Worm (Caenorhabditis elegans) whole organism, young adult: Measurements from ENCODE around the gene srsx-8.

Source experiments
- B0019.2 ChIP-seq: fragments of 200-800 bp; sonication (Bioruptor generic); conservative IDR thresholded peaks from 2 replicates; pipeline ENCODE4 v1.3.6; 2022; ENCODE audit warnings: missing genetic modification reagents, missing genetic modification characterization, missing compliant biosample characterization
- B0261.1 ChIP-seq: sonication (generic microtip); optimal IDR thresholded peaks from 2 replicates; lab custom pipeline; 2016; ENCODE audit warnings: mild to moderate bottlenecking, missing genetic modification characterization, moderate library complexity, missing compliant biosample characterization
- B0336.3 ChIP-seq: fragments of 200-800 bp; sonication (Bioruptor generic); IDR thresholded peaks from 2 replicates; pipeline ENCODE4 v1.3.6; 2022; ENCODE audit warnings: missing genetic modification characterization, missing compliant biosample characterization
- D2030.7 ChIP-seq: fragments of 200-800 bp; sonication (Bioruptor generic); IDR thresholded peaks from 2 replicates; pipeline ENCODE4 v1.3.6; 2022; ENCODE audit warnings: missing genetic modification reagents, missing genetic modification characterization, missing compliant biosample characterization
- F22D6.2 ChIP-seq: sonication (generic microtip); optimal IDR thresholded peaks from 2 replicates; lab custom pipeline; 2016; ENCODE audit warnings: mild to moderate bottlenecking, missing genetic modification characterization, missing compliant biosample characterization
- T07F8.4 ChIP-seq: sonication (generic microtip); optimal IDR thresholded peaks from 2 replicates; lab custom pipeline; 2016; ENCODE audit warnings: mild to moderate bottlenecking, missing genetic modification characterization, moderate library complexity, missing compliant biosample characterization
- Y53F4B.3 ChIP-seq: fragments of 200-800 bp; sonication (Bioruptor generic); IDR thresholded peaks from 2 replicates; pipeline ENCODE4 v1.3.6; 2022; ENCODE audit warnings: missing genetic modification reagents, missing genetic modification characterization, missing compliant biosample characterization
- Y53G8AR.9 ChIP-seq: fragments of 200-800 bp; sonication (Bioruptor generic); conservative IDR thresholded peaks from 2 replicates; pipeline ENCODE4 v1.3.6; 2022; ENCODE audit warnings: missing genetic modification reagents, missing genetic modification characterization, missing compliant biosample characterization
- Y67H2A.10 ChIP-seq: fragments of 200-800 bp; sonication (Bioruptor generic); conservative IDR thresholded peaks from 2 replicates; pipeline ENCODE4 v1.3.6; 2022; ENCODE audit warnings: missing genetic modification reagents, missing genetic modification characterization, missing compliant biosample characterization
- Y95B8A.8 ChIP-seq: fragments of 200-800 bp; sonication (Bioruptor generic); IDR thresholded peaks from 2 replicates; pipeline ENCODE4 v1.3.6; 2022; ENCODE audit warnings: missing genetic modification reagents, missing genetic modification characterization, missing compliant biosample characterization
- ZK185.1 ChIP-seq: sonication (generic microtip); optimal IDR thresholded peaks from 2 replicates; lab custom pipeline; 2016; ENCODE audit warnings: mild to moderate bottlenecking, missing genetic modification characterization, missing compliant biosample characterization; ENCODE audit not compliant: poor library complexity, severe bottlenecking
- ama-1 ChIP-seq, 3 experiments: fragments of 150-350 bp in 1 of 3; sonication (generic microtip) in 2 of 3; optimal IDR thresholded peaks; 2 replicates each; lab custom pipeline; 2014 to 2018; ENCODE audit warnings: missing biosample characterization in 2 of 3, missing genetic modification characterization in 2 of 3, missing genetic modification reagents in 2 of 3
- aptf-3 ChIP-seq: fragments of 200-800 bp; sonication (Bioruptor generic); IDR thresholded peaks from 2 replicates; pipeline ENCODE4 v1.3.6; 2022; ENCODE audit warnings: missing genetic modification characterization, missing compliant biosample characterization
- athp-1 ChIP-seq: sonication (generic microtip); optimal IDR thresholded peaks from 2 replicates; lab custom pipeline; 2017; ENCODE audit warnings: mild to moderate bottlenecking, missing genetic modification characterization, missing compliant biosample characterization
- ceh-27 ChIP-seq: fragments of 200-800 bp; sonication (Bioruptor generic); optimal IDR thresholded peaks from 2 replicates; lab custom pipeline; 2018; ENCODE audit warnings: mild to moderate bottlenecking, missing genetic modification characterization, moderate library complexity, missing compliant biosample characterization
- die-1 ChIP-seq: sonication (generic microtip); optimal IDR thresholded peaks from 2 replicates; lab custom pipeline; 2016; ENCODE audit warnings: missing genotype, mild to moderate bottlenecking, missing genetic modification characterization, missing compliant biosample characterization
- dpff-1 ChIP-seq: sonication (generic microtip); optimal IDR thresholded peaks from 2 replicates; lab custom pipeline; 2017; ENCODE audit warnings: mild to moderate bottlenecking, missing genetic modification characterization, missing compliant biosample characterization
- dpl-1 ChIP-seq: fragments of 150-350 bp; optimal IDR thresholded peaks from 2 replicates; lab custom pipeline; 2014; ENCODE audit warnings: missing biosample characterization, missing genetic modification reagents, missing genetic modification characterization
- egl-18 ChIP-seq: fragments of 200-800 bp; sonication (Bioruptor generic); IDR thresholded peaks from 2 replicates; pipeline ENCODE4 v1.3.6; 2022; ENCODE audit warnings: missing genetic modification reagents, missing genetic modification characterization, missing compliant biosample characterization
- ekl-4 ChIP-seq: fragments of 200-800 bp; sonication (Bioruptor generic); IDR thresholded peaks from 2 replicates; pipeline ENCODE4 v1.3.6; 2022; ENCODE audit warnings: missing genetic modification reagents, missing genetic modification characterization, missing compliant biosample characterization
- ets-4 ChIP-seq: fragments of 200-800 bp; sonication (Bioruptor generic); optimal IDR thresholded peaks from 2 replicates; lab custom pipeline; 2018; ENCODE audit warnings: mild to moderate bottlenecking, missing genetic modification characterization, missing compliant biosample characterization
- gei-17 ChIP-seq: fragments of 200-800 bp; sonication (Bioruptor generic); optimal IDR thresholded peaks from 2 replicates; lab custom pipeline; 2018; ENCODE audit warnings: mild to moderate bottlenecking, missing genetic modification characterization, missing compliant biosample characterization
- him-1 ChIP-seq: sonication (generic microtip); optimal IDR thresholded peaks from 2 replicates; lab custom pipeline; 2016; ENCODE audit warnings: missing genotype, missing genetic modification reagents, missing genetic modification characterization, missing compliant biosample characterization
- hlh-12 ChIP-seq: sonication (generic microtip); optimal IDR thresholded peaks from 2 replicates; lab custom pipeline; 2016; ENCODE audit warnings: missing genetic modification characterization, missing compliant biosample characterization
- hrde-1 ChIP-seq: sonication (generic microtip); optimal IDR thresholded peaks from 2 replicates; lab custom pipeline; 2016; ENCODE audit warnings: missing genetic modification characterization, mild to moderate bottlenecking, missing compliant biosample characterization, moderate library complexity, missing genotype, missing genetic modification reagents, borderline replicate concordance
- let-526 ChIP-seq: fragments of 200-800 bp; sonication (Bioruptor generic); IDR thresholded peaks from 2 replicates; pipeline ENCODE4 v1.3.6; 2022; ENCODE audit warnings: missing genetic modification reagents, missing genetic modification characterization, missing compliant biosample characterization
- let-607 ChIP-seq, 2 experiments: fragments of 200-800 bp in 1 of 2; sonication (Bioruptor generic) in 1 of 2; sonication (generic microtip) in 1 of 2; optimal IDR thresholded peaks; 2 replicates each; lab custom pipeline; 2016 to 2018; ENCODE audit warnings: mild to moderate bottlenecking in 2 of 2, missing compliant biosample characterization in 2 of 2, missing genetic modification characterization in 2 of 2, moderate library complexity in 2 of 2, missing genotype in 1 of 2
- lin-54 ChIP-seq: fragments of 200-800 bp; sonication (Bioruptor generic); optimal IDR thresholded peaks from 2 replicates; lab custom pipeline; 2018; ENCODE audit warnings: mild to moderate bottlenecking, missing genetic modification characterization, missing compliant biosample characterization
- madf-3 ChIP-seq: fragments of 200-800 bp; sonication (Bioruptor generic); IDR thresholded peaks from 2 replicates; pipeline ENCODE4 v1.3.6; 2022; ENCODE audit warnings: missing genetic modification reagents, missing genetic modification characterization, missing compliant biosample characterization
- mes-4 ChIP-seq: sonication (generic microtip); optimal IDR thresholded peaks from 2 replicates; lab custom pipeline; 2016; ENCODE audit warnings: missing genotype, missing genetic modification characterization, missing compliant biosample characterization
- mxl-1 ChIP-seq: sonication (generic microtip); optimal IDR thresholded peaks from 2 replicates; lab custom pipeline; 2016; ENCODE audit warnings: missing genetic modification characterization, missing compliant biosample characterization
- nhr-120 ChIP-seq: fragments of 200-800 bp; sonication (Bioruptor generic); IDR thresholded peaks from 2 replicates; pipeline ENCODE4 v1.3.6; 2022; ENCODE audit warnings: missing genetic modification characterization, missing compliant biosample characterization
- nhr-80 ChIP-seq: sonication (generic microtip); optimal IDR thresholded peaks from 2 replicates; lab custom pipeline; 2016; ENCODE audit warnings: missing genetic modification characterization, missing compliant biosample characterization
- nhr-90 ChIP-seq: sonication (generic microtip); optimal IDR thresholded peaks from 2 replicates; lab custom pipeline; 2016; ENCODE audit warnings: missing genotype, mild to moderate bottlenecking, missing genetic modification characterization, missing compliant biosample characterization
- tbp1 ChIP-seq: fragments of 200-800 bp; sonication (Bioruptor generic); optimal IDR thresholded peaks from 2 replicates; lab custom pipeline; 2018; ENCODE audit warnings: mild to moderate bottlenecking, missing genetic modification characterization, missing compliant biosample characterization
- tbx-9 ChIP-seq: sonication (generic microtip); optimal IDR thresholded peaks from 2 replicates; lab custom pipeline; 2016; ENCODE audit warnings: borderline replicate concordance, missing genetic modification characterization, inconsistent platforms, missing compliant biosample characterization
- tlf-1 ChIP-seq: fragments of 200-800 bp; sonication (Bioruptor generic); optimal IDR thresholded peaks from 2 replicates; lab custom pipeline; 2018; ENCODE audit warnings: mild to moderate bottlenecking, missing genetic modification characterization, missing compliant biosample characterization
- zfh-2 ChIP-seq: fragments of 200-800 bp; sonication (Bioruptor generic); conservative IDR thresholded peaks from 2 replicates; pipeline ENCODE4 v1.3.6; 2022; ENCODE audit warnings: missing genetic modification reagents, missing genetic modification characterization, missing compliant biosample characterization
- ztf-22 ChIP-seq: fragments of 200-800 bp; sonication (Bioruptor generic); optimal IDR thresholded peaks from 2 replicates; lab custom pipeline; 2018; ENCODE audit warnings: mild to moderate bottlenecking, missing genetic modification characterization, moderate library complexity, missing compliant biosample characterization
- ztf-25 ChIP-seq: fragments of 200-800 bp; sonication (Bioruptor generic); IDR thresholded peaks from 2 replicates; pipeline ENCODE4 v1.3.6; 2022; ENCODE audit warnings: missing genetic modification reagents, missing genetic modification characterization, missing compliant biosample characterization
- ztf-26 ChIP-seq: sonication (generic microtip); optimal IDR thresholded peaks from 2 replicates; lab custom pipeline; 2017; ENCODE audit warnings: missing genetic modification characterization, missing compliant biosample characterization

The srsx-8 gene

ce11 chrV:1547843-1548242 is 5.1 kb downstream of the srsx-8 start, which contains the start of gene F52F10.2:
F52F10.2 (plus strand) TSS chrV:1548143.
- TF ChIP-seq D2030.7 (GFP tag; lab: Robert Waterston, UW) (no peak), ztf-26 (tag; lab: Kevin White, UChicago) (no peak), ztf-25 (GFP tag; lab: Robert Waterston, UW) (no peak), nhr-120 (no peak), tlf-1 (no peak), ets-4 (no peak), ZK185.1 (tag; lab: Kevin White, UChicago) (no peak)

- no peak for TF ChIP-seq hlh-12 (tag; lab: Kevin White, UChicago)
- no peak for TF ChIP-seq Y53G8AR.9 (GFP tag; lab: Robert Waterston, UW)
- no peak for TF ChIP-seq nhr-90 (tag; lab: Kevin White, UChicago)
- TF ChIP-seq Y95B8A.8 = no peak
- TF ChIP-seq him-1 = no peak
- TF ChIP-seq athp-1 = no peak
- TF ChIP-seq let-526 (GFP tag; lab: Robert Waterston, UW) = no peak
- no peak for TF ChIP-seq F22D6.2 (tag; lab: Kevin White, UChicago)
- no peak for TF ChIP-seq madf-3
- TF ChIP-seq dpl-1 (GFP tag; lab: Kevin White, UChicago) = no peak
- TF ChIP-seq lin-54 = no peak
- TF ChIP-seq die-1 (tag; lab: Kevin White, UChicago) = no peak
- no peak for TF ChIP-seq ceh-27 (GFP tag; lab: Kevin White, UChicago)
- no peak for TF ChIP-seq nhr-80 (tag; lab: Kevin White, UChicago)
- no peak for TF ChIP-seq ama-1 (optimal IDR thresholded peaks at IDR 0.05; lab: Kevin White, UChicago)
- no peak for TF ChIP-seq ama-1 (GFP tag; optimal IDR thresholded peaks at IDR 0.05; lab: Kevin White, UChicago)
- no peak for TF ChIP-seq Y67H2A.10 (GFP tag; lab: Robert Waterston, UW)
- TF ChIP-seq zfh-2 (GFP tag; lab: Robert Waterston, UW) = no peak
- no peak for TF ChIP-seq tbp1 (GFP tag; lab: Kevin White, UChicago)
- no peak for TF ChIP-seq B0019.2 (GFP tag; lab: Robert Waterston, UW)
- no peak for TF ChIP-seq hrde-1 (tag; lab: Kevin White, UChicago)
These were observed 7.2 kb downstream of the srsx-8 start, which contains the start of gene oac-32 for ce11 chrV:1545694-1546093. oac-32 (minus strand) TSS chrV:1545783.

- TF ChIP-seq let-607 (tag; optimal IDR thresholded peaks at IDR 0.05; lab: Kevin White, UChicago) = no peak
- no peak for TF ChIP-seq ceh-27 (GFP tag; lab: Kevin White, UChicago)
- no peak for TF ChIP-seq B0261.1
- TF ChIP-seq ztf-26 (tag; lab: Kevin White, UChicago) = no peak
- no peak for TF ChIP-seq B0336.3 (GFP tag; lab: Robert Waterston, UW)
- TF ChIP-seq ZK185.1 (tag; lab: Kevin White, UChicago) = no peak
- TF ChIP-seq egl-18 (GFP tag; lab: Robert Waterston, UW) = no peak
- no peak for TF ChIP-seq Y53G8AR.9 (GFP tag; lab: Robert Waterston, UW)
- TF ChIP-seq gei-17 (GFP tag; lab: Kevin White, UChicago) = no peak
- TF ChIP-seq aptf-3 (GFP tag; lab: Robert Waterston, UW) = no peak
- TF ChIP-seq ekl-4 (GFP tag; lab: Robert Waterston, UW) = no peak
- no peak for TF ChIP-seq dpff-1 (tag; lab: Kevin White, UChicago)
- no peak for TF ChIP-seq mes-4 (tag; lab: Kevin White, UChicago)
- no peak for TF ChIP-seq tlf-1
- no peak for TF ChIP-seq mxl-1 (tag; lab: Kevin White, UChicago)
- TF ChIP-seq T07F8.4 (tag; lab: Kevin White, UChicago) = no peak
- TF ChIP-seq Y53F4B.3 (GFP tag; lab: Robert Waterston, UW) = no peak
- TF ChIP-seq ztf-22 (GFP tag; lab: Kevin White, UChicago) = no peak
- TF ChIP-seq tbx-9 = no peak
- TF ChIP-seq nhr-80 (tag; lab: Kevin White, UChicago) = no peak
These were observed 11.1 kb downstream of the srsx-8 start, which contains the start of gene oac-31 for ce11 chrV:1541786-1542185. oac-31 (minus strand) TSS chrV:1541886.
